Fruit fly (Drosophila melanogaster): ENCODE measurements around the gene CG13050.

CG13050 gene

DNA sequence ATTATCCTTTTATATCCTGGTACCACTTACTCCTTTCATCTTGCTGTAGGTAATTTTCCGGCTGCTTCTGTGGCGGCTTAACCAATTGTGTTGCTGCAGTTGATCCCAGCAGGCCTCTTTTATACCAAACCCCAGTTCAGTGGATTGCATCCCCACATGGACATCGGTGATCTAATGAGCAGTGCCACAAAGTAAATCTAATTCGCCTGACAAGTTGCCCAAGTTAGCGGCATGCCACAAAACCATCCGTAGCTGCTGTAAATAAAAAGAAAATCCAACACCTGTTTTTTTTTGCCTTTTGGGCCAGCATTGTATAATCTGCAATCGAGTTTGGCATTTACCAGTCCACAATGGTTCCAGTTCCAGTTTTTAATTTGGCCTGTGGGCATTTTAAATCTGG is at the start of gene CG13050:
Gene CG13050 (minus strand): TSS at position 101 of the 400 bp plus-strand sequence.
- TF ChIP-seq E2f1 (GFP tag; IDR thresholded peaks at IDR 0.05) (no peak), oc (tag; optimal IDR thresholded peaks at IDR 0.05) (no peak), CG2202 (tag; optimal IDR thresholded peaks at IDR 0.05) (no peak), crp (GFP tag; optimal IDR thresholded peaks at IDR 0.05) (no peak), CG4617 (GFP tag; optimal IDR thresholded peaks at IDR 0.05; ENCODE audit: borderline replicate concordance) (no peak), CG17186 (GFP tag; optimal IDR thresholded peaks at IDR 0.05) (no peak), CG1233 (GFP tag; optimal IDR thresholded peaks at IDR 0.05) (no peak), CG1602 (GFP tag; optimal IDR thresholded peaks at IDR 0.05) (no peak), wor (GFP tag; IDR thresholded peaks at IDR 0.05) (no peak), CG16779 (GFP tag; IDR thresholded peaks at IDR 0.05) (no peak), PHDP (tag; optimal IDR thresholded peaks at IDR 0.05) (no peak), fru (optimal IDR thresholded peaks at IDR 0.05) (no peak), Dek (tag; optimal IDR thresholded peaks at IDR 0.05) (no peak), Hr78 (GFP tag; optimal IDR thresholded peaks at IDR 0.05) (no peak), CG18476 (GFP tag; optimal IDR thresholded peaks at IDR 0.05) (no peak)

dm6 chr3L:16328207-16328891 is 49.3 kb upstream of the CG13050 start, which contains the start of gene CG13058:
CG13058 (plus strand) TSS chr3L:16328841.
- peak; percentile 18 for TF ChIP-seq Abd-B (GFP tag; optimal IDR thresholded peaks at IDR 0.05)
- peak; percentile 77 for TF ChIP-seq CG3847 (GFP tag; IDR thresholded peaks at IDR 0.05)
- no peak for TF ChIP-seq hkb (optimal IDR thresholded peaks at IDR 0.05)
- TF ChIP-seq hkb (GFP tag; IDR thresholded peaks at IDR 0.05), result peak; percentile 62
- no peak for TF ChIP-seq eve (GFP tag; optimal IDR thresholded peaks at IDR 0.05)
- TF ChIP-seq CG7357 (GFP tag; IDR thresholded peaks at IDR 0.05), result 0 out of 3 replicates have a peak, but pooled peaks have one; percentile 41
- no peak for TF ChIP-seq knrl (GFP tag; IDR thresholded peaks at IDR 0.05; ENCODE audit: partially characterized antibody)
- peak; percentile 28 for TF ChIP-seq CG1603 (tag; optimal IDR thresholded peaks at IDR 0.05)
- TF ChIP-seq amos (GFP tag; IDR thresholded peaks at IDR 0.05; ENCODE audit: partially characterized antibody), result no peak
- TF ChIP-seq otp (GFP tag; IDR thresholded peaks at IDR 0.05), result peak; percentile 71
- TF ChIP-seq CG3838 (GFP tag; optimal IDR thresholded peaks at IDR 0.05), result peak; percentile 18
- no peak for TF ChIP-seq mld (GFP tag; IDR thresholded peaks at IDR 0.05; ENCODE audit: partially characterized antibody)
- no peak for TF ChIP-seq CG13287 (GFP tag; IDR thresholded peaks at IDR 0.05; ENCODE audit: partially characterized antibody)
- TF ChIP-seq CG11456 (GFP tag; IDR thresholded peaks at IDR 0.05), result no peak
- TF ChIP-seq CG6791 (GFP tag; IDR thresholded peaks at IDR 0.05; ENCODE audit: partially characterized antibody), result no peak
- peak; percentile 7 for TF ChIP-seq MTF-1 (GFP tag; optimal IDR thresholded peaks at IDR 0.05; ENCODE audit: borderline replicate concordance)
- no peak for TF ChIP-seq CG6654 (GFP tag; optimal IDR thresholded peaks at IDR 0.05)
- TF ChIP-seq CG17385 (GFP tag; optimal IDR thresholded peaks at IDR 0.05), result peak; percentile 64
- TF ChIP-seq ken (GFP tag; IDR thresholded peaks at IDR 0.05), result 0 out of 3 replicates have a peak, but pooled peaks have one; percentile 36
- TF ChIP-seq CG10543 (GFP tag; optimal IDR thresholded peaks at IDR 0.05), result peak; percentile 31
- peak; percentile 56 for TF ChIP-seq CG12071 (GFP tag; optimal IDR thresholded peaks at IDR 0.05)
- peak; percentile 53 for TF ChIP-seq pho (GFP tag; optimal IDR thresholded peaks at IDR 0.05)
- no peak for TF ChIP-seq lola (GFP tag; optimal IDR thresholded peaks at IDR 0.05)
- peak; percentile 57 for TF ChIP-seq CG4820 (GFP tag; optimal IDR thresholded peaks at IDR 0.05)
- peak; percentile 37 for TF ChIP-seq slp2 (GFP tag; optimal IDR thresholded peaks at IDR 0.05)
- peak; percentile 53 for TF ChIP-seq CG17359 (tag; optimal IDR thresholded peaks at IDR 0.05)
- no peak for TF ChIP-seq oc (tag; optimal IDR thresholded peaks at IDR 0.05)
- TF ChIP-seq chn (GFP tag; optimal IDR thresholded peaks at IDR 0.05), result peak; percentile 46
- peak; percentile 64; the same call in 2 of the 3 replicates for TF ChIP-seq Dbx (GFP tag; IDR thresholded peaks at IDR 0.05)
- 0 out of 2 replicates have a peak, but pooled peaks have one; percentile 23 for TF ChIP-seq al (GFP tag; IDR thresholded peaks at IDR 0.05)
- peak; percentile 74 for TF ChIP-seq Oli (tag; optimal IDR thresholded peaks at IDR 0.05)
- TF ChIP-seq CG8290 (GFP tag; optimal IDR thresholded peaks at IDR 0.05), result no peak
- TF ChIP-seq CG8290 (tag; optimal IDR thresholded peaks at IDR 0.05), result peak in 1 of 2 experiments; percentile 81
- TF ChIP-seq CG2199 (GFP tag; IDR thresholded peaks at IDR 0.05), result no peak
- peak; percentile 43 for TF ChIP-seq CG3281 (GFP tag; optimal IDR thresholded peaks at IDR 0.05)

Measured in whole organism, embryonic.